Worm (Caenorhabditis elegans): ENCODE results near the gene clec-208.

Gene clec-208

DNA sequence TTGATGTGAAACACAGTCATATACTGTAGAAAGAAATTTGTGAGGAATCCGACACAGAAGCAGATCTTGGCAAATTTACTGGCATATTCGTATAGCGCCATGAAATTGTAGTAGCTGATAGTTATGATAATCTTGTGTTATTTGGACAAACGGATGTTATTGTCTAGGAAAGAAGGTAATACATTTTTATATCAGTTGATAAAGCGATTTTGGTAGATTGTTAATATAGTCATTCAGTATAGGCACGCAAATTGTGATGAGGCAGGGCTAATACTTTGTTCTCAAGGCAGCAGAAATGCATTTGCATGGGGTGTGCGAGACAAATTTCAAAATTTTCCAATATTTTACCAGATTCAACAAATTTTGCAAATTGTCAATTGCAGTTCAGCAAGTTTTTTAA is 48.3 kb downstream of the clec-208 start, which contains the start of gene str-52:
str-52 (minus strand) TSS at position 101 of the 400 bp plus-strand sequence.
- TF ChIP-seq tbx-37 (GFP tag; conservative IDR thresholded peaks at IDR 0.05) (no peak), pes-1 (GFP tag; IDR thresholded peaks at IDR 0.05) (no peak), hmg-4 (GFP tag; optimal IDR thresholded peaks at IDR 0.05) (no peak), scrt-1 (GFP tag; IDR thresholded peaks at IDR 0.05) (no peak), F13C5.2 (tag; optimal IDR thresholded peaks at IDR 0.05) (no peak), flt-1 (GFP tag; IDR thresholded peaks at IDR 0.05) (no peak), tra-4 (tag; optimal IDR thresholded peaks at IDR 0.05) (no peak)

DNA sequence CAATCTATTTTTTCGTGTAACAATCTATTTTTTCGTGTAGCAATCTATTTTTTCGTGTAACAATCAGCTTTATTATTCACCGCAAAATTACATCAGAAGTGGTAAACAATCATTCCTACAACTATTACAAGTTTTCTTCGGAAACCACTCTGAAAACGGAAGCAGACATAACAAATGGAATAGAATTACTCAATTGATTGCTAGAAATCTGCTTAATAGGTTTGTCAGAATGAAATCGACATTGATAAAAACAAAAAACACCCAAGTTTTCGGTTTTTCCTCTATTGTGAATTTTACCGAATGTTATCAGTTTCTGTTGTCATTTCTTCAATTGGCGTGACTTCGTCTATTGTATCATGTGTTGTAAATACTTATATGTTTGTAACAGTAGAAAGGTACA is 49.0 kb downstream of the clec-208 start, which contains the start of gene srbc-20:
srbc-20 (plus strand) TSS at position 301 of the 400 bp plus-strand sequence.
- TF ChIP-seq scrt-1 (GFP tag; IDR thresholded peaks at IDR 0.05) (no peak), F13C5.2 (tag; optimal IDR thresholded peaks at IDR 0.05) (no peak), sea-1 (GFP tag; conservative IDR thresholded peaks at IDR 0.05) (no peak), flt-1 (GFP tag; IDR thresholded peaks at IDR 0.05) (no peak), aly-1 (tag; optimal IDR thresholded peaks at IDR 0.05) (no peak), tbx-37 (GFP tag; conservative IDR thresholded peaks at IDR 0.05) (no peak), ceh-36 (tag; optimal IDR thresholded peaks at IDR 0.05) (no peak), B0310.2 (tag; optimal IDR thresholded peaks at IDR 0.05) (no peak), ets-7 (tag; optimal IDR thresholded peaks at IDR 0.05) (no peak), hmbx-1 (tag; optimal IDR thresholded peaks at IDR 0.05) (no peak), ceh-13 (GFP tag; optimal IDR thresholded peaks at IDR 0.05) (no peak), tra-4 (tag; optimal IDR thresholded peaks at IDR 0.05) (no peak), hmg-4 (GFP tag; optimal IDR thresholded peaks at IDR 0.05) (no peak), hnd-1 (tag; optimal IDR thresholded peaks at IDR 0.05) (no peak), pes-1 (GFP tag; IDR thresholded peaks at IDR 0.05) (no peak), tbx-11 (GFP tag; IDR thresholded peaks at IDR 0.05) (no peak), ama-1 (optimal IDR thresholded peaks at IDR 0.05) (no peak)

Measured in whole organism, early embryonic.